Worm (Caenorhabditis elegans) whole organism, early embryonic: ENCODE measurements around the gene Y39B6A.29.

Source experiments
- B0310.2 ChIP-seq: sonication (generic microtip); optimal IDR thresholded peaks from 2 replicates; lab custom pipeline; 2016; ENCODE audit warnings: mild to moderate bottlenecking, missing genetic modification characterization, missing compliant biosample characterization
- aly-1 ChIP-seq: sonication (generic microtip); optimal IDR thresholded peaks from 2 replicates; lab custom pipeline; 2016; ENCODE audit warnings: missing genetic modification characterization, missing compliant biosample characterization
- ama-1 ChIP-seq: fragments of 150-350 bp; optimal IDR thresholded peaks from 2 replicates; lab custom pipeline; 2014
- ceh-13 ChIP-seq: fragments of 200-800 bp; sonication (Bioruptor generic); optimal IDR thresholded peaks from 2 replicates; lab custom pipeline; 2018; ENCODE audit warnings: mild to moderate bottlenecking, missing genetic modification characterization, missing compliant biosample characterization
- ceh-36 ChIP-seq: sonication (generic microtip); optimal IDR thresholded peaks from 2 replicates; lab custom pipeline; 2016; ENCODE audit warnings: missing genetic modification characterization, inconsistent platforms, missing compliant biosample characterization
- ets-7 ChIP-seq: sonication (generic microtip); optimal IDR thresholded peaks from 2 replicates; lab custom pipeline; 2016; ENCODE audit warnings: missing genotype, missing genetic modification characterization, missing compliant biosample characterization
- flt-1 ChIP-seq: fragments of 200-800 bp; sonication (Bioruptor generic); IDR thresholded peaks from 2 replicates; pipeline ENCODE4 v1.3.6; 2022; ENCODE audit warnings: missing genetic modification characterization, missing compliant biosample characterization
- hmbx-1 ChIP-seq: sonication (generic microtip); optimal IDR thresholded peaks from 2 replicates; lab custom pipeline; 2016; ENCODE audit warnings: mild to moderate bottlenecking, missing genetic modification characterization, missing compliant biosample characterization
- hmg-4 ChIP-seq: fragments of 200-800 bp; sonication (Bioruptor generic); optimal IDR thresholded peaks from 2 replicates; lab custom pipeline; 2018; ENCODE audit warnings: mild to moderate bottlenecking, missing genetic modification characterization, missing compliant biosample characterization
- pes-1 ChIP-seq: fragments of 200-800 bp; sonication (Bioruptor generic); IDR thresholded peaks from 2 replicates; pipeline ENCODE4 v1.3.6; 2022; ENCODE audit warnings: missing genetic modification reagents, missing genetic modification characterization, missing compliant biosample characterization
- scrt-1 ChIP-seq: fragments of 200-800 bp; sonication (Bioruptor generic); IDR thresholded peaks from 2 replicates; pipeline ENCODE4 v1.3.6; 2022; ENCODE audit warnings: missing genetic modification characterization, missing compliant biosample characterization
- sea-1 ChIP-seq: fragments of 200-800 bp; sonication (Bioruptor generic); conservative IDR thresholded peaks from 2 replicates; pipeline ENCODE4 v1.3.6; 2022; ENCODE audit warnings: missing genetic modification characterization, missing compliant biosample characterization
- tbx-11 ChIP-seq: fragments of 200-800 bp; sonication (Bioruptor generic); IDR thresholded peaks from 2 replicates; pipeline ENCODE4 v1.3.6; 2022; ENCODE audit warnings: missing genetic modification characterization, missing compliant biosample characterization

DNA sequence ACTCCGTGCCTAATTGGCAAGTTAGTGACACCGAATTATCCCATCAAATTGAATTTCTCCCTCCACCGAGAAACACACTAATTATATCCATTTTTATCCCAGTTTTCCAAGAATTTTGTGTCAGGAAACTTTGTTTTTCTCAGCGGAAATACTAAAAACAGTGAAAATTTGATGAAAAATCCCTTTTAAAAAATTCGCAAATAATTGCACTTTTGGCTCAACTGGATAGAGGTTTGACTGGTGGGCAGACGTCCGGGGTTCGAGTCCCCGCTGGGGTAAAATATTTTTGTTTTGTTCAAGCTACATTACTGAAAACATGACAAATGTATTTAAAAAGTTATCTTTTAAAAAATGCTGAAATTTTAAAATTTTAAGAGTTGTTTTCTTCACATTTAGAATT, 33.5 kb upstream of the Y39B6A.29 start:
- TF ChIP-seq B0310.2 (tag; lab: Kevin White, UChicago) (no peak), tbx-11 (no peak), ama-1 (no peak), scrt-1 (GFP tag; lab: Robert Waterston, UW) (no peak), flt-1 (GFP tag; lab: Robert Waterston, UW) (no peak), aly-1 (tag; lab: Kevin White, UChicago) (no peak), ceh-13 (GFP tag; lab: Kevin White, UChicago) (no peak), hmg-4 (GFP tag; lab: Kevin White, UChicago) (no peak), sea-1 (GFP tag; lab: Robert Waterston, UW) (no peak), pes-1 (GFP tag; lab: Robert Waterston, UW) (no peak), ceh-36 (no peak), ets-7 (tag; lab: Kevin White, UChicago) (no peak), hmbx-1 (tag; lab: Kevin White, UChicago) (no peak)
